Worm (Caenorhabditis elegans) whole organism, L2 larva: ENCODE measurements around the gene M88.3.
A peak's percentile ranks its signal among the peaks of the same experiment; 100 is the strongest.

Experiments
- F13H6.1 ChIP-seq: sonication (generic microtip); optimal IDR thresholded peaks from 2 replicates; lab custom pipeline; 2016; ENCODE audit warnings: missing genetic modification characterization, missing compliant biosample characterization
- lin-39 ChIP-seq: fragments of 150-350 bp; optimal IDR thresholded peaks from 2 replicates; lab custom pipeline; 2014; ENCODE audit warnings: missing biosample characterization, missing genetic modification reagents, missing genetic modification characterization
- nhr-11 ChIP-seq: fragments of 150-350 bp; optimal IDR thresholded peaks from 2 replicates; lab custom pipeline; 2014; ENCODE audit warnings: missing biosample characterization, missing genetic modification characterization
- nhr-129 ChIP-seq: fragments of 150-350 bp; optimal IDR thresholded peaks from 2 replicates; lab custom pipeline; 2014; ENCODE audit warnings: missing biosample characterization, missing genetic modification characterization
- sma-3 ChIP-seq: sonication (generic microtip); optimal IDR thresholded peaks from 2 replicates; lab custom pipeline; 2016; ENCODE audit warnings: missing genetic modification reagents, missing genetic modification characterization, missing compliant biosample characterization
- snpc-4 ChIP-seq: fragments of 150-350 bp; optimal IDR thresholded peaks from 2 replicates; lab custom pipeline; 2014; ENCODE audit warnings: missing biosample characterization, missing genetic modification characterization
- unc-39 ChIP-seq: fragments of 150-350 bp; optimal IDR thresholded peaks from 2 replicates; lab custom pipeline; 2014; ENCODE audit warnings: missing biosample characterization, missing genetic modification characterization
- ztf-4 ChIP-seq: fragments of 150-350 bp; optimal IDR thresholded peaks from 2 replicates; lab custom pipeline; 2014; ENCODE audit warnings: missing biosample characterization, missing genetic modification characterization

- TF ChIP-seq sma-3 (GFP tag; lab: Kevin White, UChicago): no peak
- no peak for TF ChIP-seq lin-39 (tag; lab: Kevin White, UChicago)
- peak; percentile 4 for TF ChIP-seq F13H6.1 (tag; lab: Kevin White, UChicago)
- no peak for TF ChIP-seq nhr-11 (tag; lab: Kevin White, UChicago)
- no peak for TF ChIP-seq snpc-4 (tag; lab: Kevin White, UChicago)
- TF ChIP-seq nhr-129: no peak
- TF ChIP-seq unc-39 (tag; lab: Kevin White, UChicago): no peak
- TF ChIP-seq ztf-4: no peak
These were observed 2.4 kb downstream of the M88.3 start, which contains the start of the genes mrps-34 and cisd-3.1 for ce11 chrIII:4542362-4542931.
